Fruit fly (Drosophila melanogaster) whole organism, embryonic: ENCODE measurements around the gene CG9130.
A peak's percentile ranks its signal among the peaks of the same experiment; 100 is the strongest.

Experiments used
- Atf6 ChIP-seq: fragments of 200-800 bp; sonication (Bioruptor generic); IDR thresholded peaks from 2 replicates; pipeline ENCODE4 v1.3.6; 2022; ENCODE audit warnings: missing biosample characterization, missing genetic modification characterization
- CG10431 ChIP-seq: fragments of 200-800 bp; sonication (Bioruptor generic); optimal IDR thresholded peaks from 3 replicates; lab custom pipeline; 2018; ENCODE audit warnings: missing biosample characterization, mild to moderate bottlenecking, missing genetic modification characterization
- CG10462 ChIP-seq: fragments of 200-800 bp; sonication (Bioruptor generic); optimal IDR thresholded peaks from 2 replicates; lab custom pipeline; 2016; ENCODE audit warnings: missing biosample characterization, missing genetic modification characterization
- CG13424 ChIP-seq: fragments of 200-800 bp; sonication (Bioruptor generic); optimal IDR thresholded peaks from 2 replicates; lab custom pipeline; 2019; ENCODE audit warnings: missing biosample characterization, mild to moderate bottlenecking, missing genetic modification characterization, moderate library complexity
- CG14014 ChIP-seq: fragments of 200-800 bp; sonication (Bioruptor generic); IDR thresholded peaks from 2 replicates; pipeline ENCODE4 v1.3.6; 2022; ENCODE audit warnings: missing biosample characterization, missing genetic modification characterization
- CG14441 ChIP-seq: fragments of 200-800 bp; sonication (Bioruptor generic); IDR thresholded peaks from 2 replicates; pipeline ENCODE4 v1.3.6; 2022; ENCODE audit warnings: missing biosample characterization, missing genetic modification characterization
- CG14860 ChIP-seq: fragments of 200-800 bp; sonication (Bioruptor generic); IDR thresholded peaks from 3 replicates; pipeline ENCODE4 v1.3.6; 2022; ENCODE audit warnings: missing biosample characterization, missing genetic modification characterization; ENCODE audit not compliant: partially characterized antibody
- CG15269 ChIP-seq: fragments of 200-800 bp; sonication (Bioruptor generic); optimal IDR thresholded peaks from 2 replicates; lab custom pipeline; 2018; ENCODE audit warnings: missing biosample characterization, mild to moderate bottlenecking, missing genetic modification characterization, moderate library complexity
- CG15601 ChIP-seq: fragments of 200-800 bp; sonication (Bioruptor generic); optimal IDR thresholded peaks from 3 replicates; lab custom pipeline; 2019; ENCODE audit warnings: missing biosample characterization, mild to moderate bottlenecking, missing genetic modification characterization, moderate library complexity
- CG16779 ChIP-seq: fragments of 200-800 bp; sonication (Bioruptor generic); IDR thresholded peaks from 2 replicates; pipeline ENCODE4 v1.3.6; 2022; ENCODE audit warnings: missing biosample characterization, missing genetic modification characterization
- CG16863 ChIP-seq: fragments of 200-800 bp; sonication (Bioruptor generic); optimal IDR thresholded peaks from 3 replicates; lab custom pipeline; 2016; ENCODE audit warnings: missing biosample characterization, missing genetic modification characterization
- CG18011 ChIP-seq: fragments of 200-800 bp; sonication (Bioruptor generic); optimal IDR thresholded peaks from 2 replicates; lab custom pipeline; 2017; ENCODE audit warnings: missing biosample characterization, missing genetic modification characterization, mild to moderate bottlenecking, moderate library complexity, missing genotype
- CG18262 ChIP-seq: fragments of 200-800 bp; optimal IDR thresholded peaks from 3 replicates; lab custom pipeline; 2019; ENCODE audit warnings: missing biosample characterization, mild to moderate bottlenecking, missing genetic modification characterization, moderate library complexity
- CG31365 ChIP-seq: fragments of 200-800 bp; sonication (Bioruptor generic); optimal IDR thresholded peaks from 2 replicates; lab custom pipeline; 2018; ENCODE audit warnings: missing biosample characterization, mild to moderate bottlenecking, missing genetic modification characterization
- CG31441 ChIP-seq: fragments of 200-800 bp; sonication (Bioruptor generic); IDR thresholded peaks from 2 replicates; pipeline ENCODE4 v1.3.6; 2022; ENCODE audit warnings: missing biosample characterization, missing genetic modification characterization
- CG33213 ChIP-seq: fragments of 200-800 bp; sonication (Bioruptor generic); optimal IDR thresholded peaks from 3 replicates; lab custom pipeline; 2016; ENCODE audit warnings: missing biosample characterization, missing genetic modification characterization
- CG42726 ChIP-seq: fragments of 200-800 bp; sonication (Bioruptor generic); IDR thresholded peaks from 2 replicates; pipeline ENCODE4 v1.3.6; 2022; ENCODE audit warnings: missing biosample characterization, missing genetic modification characterization; ENCODE audit not compliant: partially characterized antibody
- CG4282 ChIP-seq: fragments of 200-800 bp; sonication (Bioruptor generic); optimal IDR thresholded peaks from 2 replicates; lab custom pipeline; 2016; ENCODE audit warnings: missing biosample characterization, missing genetic modification characterization
- CG4360 ChIP-seq: fragments of 200-800 bp; sonication (Bioruptor generic); IDR thresholded peaks from 2 replicates; pipeline ENCODE4 v1.3.6; 2022; ENCODE audit warnings: missing biosample characterization, missing genetic modification characterization
- CG6254 ChIP-seq: fragments of 200-800 bp; sonication (Bioruptor generic); optimal IDR thresholded peaks from 3 replicates; lab custom pipeline; 2017; ENCODE audit warnings: mild to moderate bottlenecking, missing biosample characterization, missing genetic modification reagents, missing genetic modification characterization
- CG6654 ChIP-seq: fragments of 200-800 bp; sonication (Bioruptor generic); optimal IDR thresholded peaks from 2 replicates; lab custom pipeline; 2017; ENCODE audit warnings: missing biosample characterization, mild to moderate bottlenecking, missing genetic modification characterization
- CG7928 ChIP-seq: fragments of 200-800 bp; sonication (Bioruptor generic); optimal IDR thresholded peaks from 2 replicates; lab custom pipeline; 2017; ENCODE audit warnings: missing biosample characterization, mild to moderate bottlenecking, missing genetic modification characterization
- CG8478 ChIP-seq: fragments of >200 bp; optimal IDR thresholded peaks from 2 replicates; lab custom pipeline; 2018
- CG9215 ChIP-seq: fragments of 200-800 bp; sonication (Bioruptor generic); IDR thresholded peaks from 2 replicates; pipeline ENCODE4 v1.3.6; 2022; ENCODE audit warnings: missing biosample characterization, missing genetic modification characterization
- CG9932 ChIP-seq: fragments of 200-800 bp; sonication (Bioruptor generic); IDR thresholded peaks from 2 replicates; pipeline ENCODE4 v1.3.6; 2022; ENCODE audit warnings: missing biosample characterization, missing genetic modification characterization
- Dip2 ChIP-seq: fragments of 200-800 bp; sonication (Bioruptor generic); IDR thresholded peaks from 2 replicates; pipeline ENCODE4 v1.3.6; 2022; ENCODE audit warnings: missing biosample characterization, missing genetic modification characterization
- Dll ChIP-seq: fragments of 200-800 bp; sonication (Bioruptor generic); IDR thresholded peaks from 4 replicates; pipeline ENCODE4 v1.3.6; 2022; ENCODE audit warnings: missing biosample characterization, missing genetic modification characterization; ENCODE audit not compliant: partially characterized antibody
- Doc2 ChIP-seq: fragments of 200-800 bp; sonication (Bioruptor generic); IDR thresholded peaks from 2 replicates; pipeline ENCODE4 v1.3.6; 2022; ENCODE audit warnings: missing biosample characterization, missing genetic modification characterization
- Hey ChIP-seq: fragments of 200-800 bp; sonication (Bioruptor generic); optimal IDR thresholded peaks from 3 replicates; lab custom pipeline; 2018; ENCODE audit warnings: missing biosample characterization, mild to moderate bottlenecking, missing genetic modification characterization
- Hr78 ChIP-seq, 2 experiments: fragments of 200-800 bp in 1 of 2; fragments of >200 bp in 1 of 2; sonication (Bioruptor generic) in 1 of 2; optimal IDR thresholded peaks; 2 replicates each; lab custom pipeline; 2017 to 2019; ENCODE audit warnings: missing biosample characterization in 2 of 2, missing genetic modification characterization in 2 of 2, mild to moderate bottlenecking in 1 of 2, moderate library complexity in 1 of 2
- Lhr ChIP-seq: fragments of 200-800 bp; sonication (Bioruptor generic); optimal IDR thresholded peaks from 3 replicates; lab custom pipeline; 2017; ENCODE audit warnings: mild to moderate bottlenecking, missing biosample characterization, missing genetic modification reagents, missing genetic modification characterization
- Myb ChIP-seq: fragments of 200-800 bp; sonication (Bioruptor generic); optimal IDR thresholded peaks from 2 replicates; lab custom pipeline; 2016; ENCODE audit warnings: missing biosample characterization, missing genetic modification characterization
- Opbp ChIP-seq: fragments of 200-800 bp; sonication (Bioruptor generic); IDR thresholded peaks from 3 replicates; pipeline ENCODE4 v1.3.6; 2022; ENCODE audit warnings: missing biosample characterization, missing genetic modification characterization; ENCODE audit not compliant: partially characterized antibody
- Ssrp ChIP-seq: fragments of 200-800 bp; sonication (Bioruptor generic); optimal IDR thresholded peaks from 2 replicates; lab custom pipeline; 2018; ENCODE audit warnings: missing biosample characterization, mild to moderate bottlenecking, missing genetic modification characterization, moderate library complexity
- Taf1 ChIP-seq: fragments of 200-800 bp; sonication (Bioruptor generic); IDR thresholded peaks from 2 replicates; pipeline ENCODE4 v1.3.6; 2022; ENCODE audit warnings: missing biosample characterization, missing genetic modification characterization
- Tbp ChIP-seq: fragments of >200 bp; optimal IDR thresholded peaks from 2 replicates; lab custom pipeline; 2018; ENCODE audit warnings: missing biosample characterization, missing genetic modification characterization
- YL-1 ChIP-seq: fragments of 200-800 bp; sonication (Bioruptor generic); optimal IDR thresholded peaks from 3 replicates; lab custom pipeline; 2017; ENCODE audit warnings: missing biosample characterization, mild to moderate bottlenecking, missing genetic modification characterization
- amos ChIP-seq: fragments of 200-800 bp; sonication (Bioruptor generic); IDR thresholded peaks from 2 replicates; pipeline ENCODE4 v1.3.6; 2022; ENCODE audit warnings: missing biosample characterization, missing genetic modification characterization; ENCODE audit not compliant: partially characterized antibody
- bowl ChIP-seq: fragments of 200-800 bp; sonication (Bioruptor generic); IDR thresholded peaks from 2 replicates; pipeline ENCODE4 v1.3.6; 2022; ENCODE audit warnings: missing biosample characterization, missing genetic modification characterization
- ems ChIP-seq: fragments of 200-800 bp; sonication (Bioruptor generic); optimal IDR thresholded peaks from 3 replicates; lab custom pipeline; 2016; ENCODE audit warnings: missing biosample characterization, missing genetic modification characterization
- fd3F ChIP-seq: fragments of 200-800 bp; sonication (Bioruptor generic); optimal IDR thresholded peaks from 2 replicates; lab custom pipeline; 2018; ENCODE audit warnings: missing biosample characterization, mild to moderate bottlenecking, missing genetic modification characterization, moderate library complexity
- gcm2 ChIP-seq: fragments of 200-800 bp; sonication (Bioruptor generic); optimal IDR thresholded peaks from 2 replicates; lab custom pipeline; 2016; ENCODE audit warnings: missing biosample characterization, missing genetic modification characterization
- gro ChIP-seq: fragments of 200-800 bp; sonication (Bioruptor generic); optimal IDR thresholded peaks from 2 replicates; lab custom pipeline; 2016; ENCODE audit warnings: missing biosample characterization, missing genetic modification characterization
- gt ChIP-seq: fragments of 200-800 bp; sonication (Bioruptor generic); IDR thresholded peaks from 2 replicates; pipeline ENCODE4 v1.3.6; 2022; ENCODE audit warnings: missing biosample characterization, missing genetic modification characterization
- insv ChIP-seq, 2 experiments: fragments of 200-800 bp; sonication (Bioruptor generic); optimal IDR thresholded peaks; 3 replicates each; lab custom pipeline; 2016 to 2018; ENCODE audit warnings: missing biosample characterization in 2 of 2, missing genetic modification characterization in 2 of 2
- mld ChIP-seq: fragments of 200-800 bp; sonication (Bioruptor generic); IDR thresholded peaks from 3 replicates; pipeline ENCODE4 v1.3.6; 2022; ENCODE audit warnings: missing biosample characterization, missing genetic modification characterization; ENCODE audit not compliant: partially characterized antibody
- org-1 ChIP-seq: fragments of 200-800 bp; sonication (Bioruptor generic); optimal IDR thresholded peaks from 2 replicates; lab custom pipeline; 2017; ENCODE audit warnings: missing biosample characterization, missing genetic modification characterization
- psq ChIP-seq: fragments of 200-800 bp; sonication (Bioruptor generic); optimal IDR thresholded peaks from 2 replicates; lab custom pipeline; 2017; ENCODE audit warnings: missing biosample characterization, missing genetic modification characterization
- run ChIP-seq: fragments of 200-800 bp; sonication (Bioruptor generic); optimal IDR thresholded peaks from 3 replicates; lab custom pipeline; 2018; ENCODE audit warnings: missing biosample characterization, mild to moderate bottlenecking, missing genetic modification characterization
- schlank ChIP-seq: fragments of 200-800 bp; sonication (Bioruptor generic); optimal IDR thresholded peaks from 2 replicates; lab custom pipeline; 2018; ENCODE audit warnings: missing biosample characterization, mild to moderate bottlenecking, missing genetic modification characterization
- seq ChIP-seq: fragments of 200-800 bp; sonication (Bioruptor generic); IDR thresholded peaks from 2 replicates; pipeline ENCODE4 v1.3.6; 2022; ENCODE audit warnings: missing biosample characterization, missing genetic modification characterization
- tap ChIP-seq: fragments of 200-800 bp; optimal IDR thresholded peaks from 3 replicates; lab custom pipeline; 2019; ENCODE audit warnings: missing biosample characterization, mild to moderate bottlenecking, missing genetic modification characterization, moderate library complexity

The CG9130 gene

DNA sequence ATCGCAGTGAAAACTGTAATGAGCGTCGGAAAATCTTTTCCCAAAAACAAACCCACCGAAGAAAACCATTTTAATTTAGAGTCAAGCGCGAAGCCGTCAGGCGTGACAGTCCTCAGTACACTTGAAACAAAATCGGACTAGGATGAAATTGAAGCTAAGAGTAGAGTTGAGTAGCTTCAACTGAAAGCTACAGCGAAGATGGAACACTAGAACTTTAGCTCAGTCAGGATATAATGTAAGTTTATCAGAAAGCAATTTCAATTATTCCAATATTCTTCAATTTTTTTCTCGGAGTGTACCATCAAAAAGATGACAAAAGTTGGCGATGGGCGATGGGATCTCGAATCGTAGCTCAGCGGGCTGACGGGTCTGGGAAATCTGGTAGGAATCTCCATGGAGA lies 35.4 kb upstream of the CG9130 start (continued):
- no peak for TF ChIP-seq Dll (GFP tag; lab: Robert Waterston, UW)
- no peak for TF ChIP-seq insv (GFP tag; optimal IDR thresholded peaks at IDR 0.05; lab: Kevin White, UChicago)
- TF ChIP-seq psq (GFP tag; lab: Kevin White, UChicago) = no peak
- TF ChIP-seq CG4282 = no peak
- peak; percentile 42 for TF ChIP-seq CG13424
- no peak for TF ChIP-seq CG8478 (lab: Kevin White, UChicago)
- no peak for TF ChIP-seq CG42726
- no peak for TF ChIP-seq Opbp (GFP tag; lab: Robert Waterston, UW)
- no peak for TF ChIP-seq CG16863 (GFP tag; lab: Kevin White, UChicago)
- no peak for TF ChIP-seq CG14014 (GFP tag; lab: Robert Waterston, UW)
- peak; percentile 47 for TF ChIP-seq Ssrp (tag; lab: Kevin White, UChicago)
- TF ChIP-seq seq (GFP tag; lab: Robert Waterston, UW) = no peak
- TF ChIP-seq CG9932 (GFP tag; lab: Robert Waterston, UW) = no peak
- no peak for TF ChIP-seq Lhr
- TF ChIP-seq gro (GFP tag; lab: Kevin White, UChicago) = no peak
- no peak for TF ChIP-seq org-1
- 0 out of 2 replicates have a peak, but pooled peaks have one; percentile 18 for TF ChIP-seq CG14441 (GFP tag; lab: Robert Waterston, UW)
- TF ChIP-seq tap (tag; lab: Kevin White, UChicago) = peak; percentile 48
- 0 out of 2 replicates have a peak, but pooled peaks have one; percentile 24 for TF ChIP-seq Atf6 (GFP tag; lab: Robert Waterston, UW)
- no peak for TF ChIP-seq CG18011
- TF ChIP-seq CG10431 (GFP tag; lab: Kevin White, UChicago) = no peak
- no peak for TF ChIP-seq amos (GFP tag; lab: Robert Waterston, UW)
- no peak for TF ChIP-seq CG16779 (GFP tag; lab: Robert Waterston, UW)
- peak; percentile 33 for TF ChIP-seq CG33213
- TF ChIP-seq Hr78 (GFP tag; optimal IDR thresholded peaks at IDR 0.05; lab: Kevin White, UChicago) = no peak
- peak; percentile 15 for TF ChIP-seq CG15269
- TF ChIP-seq gt = no peak
- peak; percentile 20 for TF ChIP-seq CG6654 (GFP tag; lab: Kevin White, UChicago)
- peak; percentile 29 for TF ChIP-seq CG15601 (tag; lab: Kevin White, UChicago)
- no peak for TF ChIP-seq Myb
- TF ChIP-seq CG7928 (GFP tag; lab: Kevin White, UChicago) = no peak
- no peak for TF ChIP-seq Taf1
- no peak for TF ChIP-seq Tbp (GFP tag; lab: Kevin White, UChicago)
- TF ChIP-seq fd3F = no peak
- no peak for TF ChIP-seq CG4360 (GFP tag; lab: Robert Waterston, UW)
- peak; percentile 59 for TF ChIP-seq CG18262 (tag; lab: Kevin White, UChicago)
- no peak for TF ChIP-seq CG9215
- TF ChIP-seq YL-1 (GFP tag; lab: Kevin White, UChicago) = no peak
- TF ChIP-seq CG6254 = peak; percentile 50
- no peak for TF ChIP-seq CG14860
- TF ChIP-seq CG31441 (GFP tag; lab: Robert Waterston, UW) = peak; percentile 48
- no peak for TF ChIP-seq CG10462 (GFP tag; lab: Kevin White, UChicago)
- no peak for TF ChIP-seq bowl (GFP tag; lab: Robert Waterston, UW)
- no peak for TF ChIP-seq gcm2 (GFP tag; lab: Kevin White, UChicago)
- no peak for TF ChIP-seq CG31365 (tag; lab: Kevin White, UChicago)
- no peak for TF ChIP-seq Hey
- TF ChIP-seq ems (GFP tag; lab: Kevin White, UChicago) = no peak
- no peak for TF ChIP-seq schlank (tag; lab: Kevin White, UChicago)
- TF ChIP-seq Doc2 (GFP tag; lab: Robert Waterston, UW) = no peak
- TF ChIP-seq mld = no peak
- TF ChIP-seq Dip2 (GFP tag; lab: Robert Waterston, UW) = no peak
- no peak for TF ChIP-seq run
